Fruit fly (Drosophila melanogaster): ENCODE data around the gene Mco4.

The Mco4 gene

DNA sequence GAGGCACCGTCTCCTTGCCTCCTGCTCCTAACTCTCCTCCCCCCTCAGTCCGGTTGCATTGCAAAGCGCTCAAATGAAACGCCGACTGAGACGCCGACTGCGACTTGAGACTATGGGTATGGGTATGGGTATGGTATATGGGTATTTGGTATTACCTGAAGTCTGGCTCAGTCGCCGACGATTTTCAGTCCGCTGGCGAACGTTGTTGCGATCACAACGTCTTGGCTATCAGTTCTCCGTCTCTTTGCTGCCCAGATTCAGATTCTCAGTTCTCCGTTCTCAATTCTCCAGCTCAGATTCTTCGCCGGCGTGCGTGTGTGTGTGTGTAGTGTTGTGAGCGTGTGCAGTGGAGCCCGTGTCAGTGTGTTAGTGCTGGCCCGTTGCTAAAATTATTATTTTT lies 25.3 kb downstream of the Mco4 start, which contains the start of gene CG6398:
Gene CG6398, plus strand, starts transcription at position 185 of the 400 bp plus-strand sequence.
- TF ChIP-seq ttk (optimal IDR thresholded peaks at IDR 0.05), result no peak
- TF ChIP-seq insv (optimal IDR thresholded peaks at IDR 0.05), result no peak
- no peak for TF ChIP-seq Myc (optimal IDR thresholded peaks at IDR 0.05)
- no peak for TF ChIP-seq Sin3A (optimal IDR thresholded peaks at IDR 0.05)
- TF ChIP-seq h (optimal IDR thresholded peaks at IDR 0.05), result no peak
- TF ChIP-seq psq (optimal IDR thresholded peaks at IDR 0.05), result no peak

DNA sequence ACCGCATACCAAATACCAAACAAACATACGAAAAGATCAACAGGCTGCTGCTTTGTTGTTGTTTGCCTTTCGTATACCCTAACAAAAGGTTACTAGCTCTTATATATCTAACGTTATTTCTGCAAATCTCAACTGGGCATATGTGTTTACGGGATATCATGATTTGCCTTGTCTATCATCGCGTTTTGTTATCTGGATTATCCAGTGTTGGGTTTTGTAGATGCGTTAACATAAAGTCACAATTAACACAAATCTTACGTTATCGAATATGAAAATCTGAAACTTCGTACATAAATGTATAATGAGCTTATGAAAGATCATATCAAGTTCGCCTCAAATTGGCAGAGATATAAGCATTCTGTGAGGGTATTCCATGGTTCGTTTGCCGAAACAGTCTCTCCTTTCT lies 25.7 kb downstream of the Mco4 start:
- TF ChIP-seq Myc (optimal IDR thresholded peaks at IDR 0.05), result no peak
- no peak for TF ChIP-seq Sin3A (optimal IDR thresholded peaks at IDR 0.05)
- no peak for TF ChIP-seq ttk (optimal IDR thresholded peaks at IDR 0.05)
- TF ChIP-seq h (optimal IDR thresholded peaks at IDR 0.05), result no peak
- TF ChIP-seq psq (optimal IDR thresholded peaks at IDR 0.05), result no peak
- TF ChIP-seq insv (optimal IDR thresholded peaks at IDR 0.05), result no peak

DNA sequence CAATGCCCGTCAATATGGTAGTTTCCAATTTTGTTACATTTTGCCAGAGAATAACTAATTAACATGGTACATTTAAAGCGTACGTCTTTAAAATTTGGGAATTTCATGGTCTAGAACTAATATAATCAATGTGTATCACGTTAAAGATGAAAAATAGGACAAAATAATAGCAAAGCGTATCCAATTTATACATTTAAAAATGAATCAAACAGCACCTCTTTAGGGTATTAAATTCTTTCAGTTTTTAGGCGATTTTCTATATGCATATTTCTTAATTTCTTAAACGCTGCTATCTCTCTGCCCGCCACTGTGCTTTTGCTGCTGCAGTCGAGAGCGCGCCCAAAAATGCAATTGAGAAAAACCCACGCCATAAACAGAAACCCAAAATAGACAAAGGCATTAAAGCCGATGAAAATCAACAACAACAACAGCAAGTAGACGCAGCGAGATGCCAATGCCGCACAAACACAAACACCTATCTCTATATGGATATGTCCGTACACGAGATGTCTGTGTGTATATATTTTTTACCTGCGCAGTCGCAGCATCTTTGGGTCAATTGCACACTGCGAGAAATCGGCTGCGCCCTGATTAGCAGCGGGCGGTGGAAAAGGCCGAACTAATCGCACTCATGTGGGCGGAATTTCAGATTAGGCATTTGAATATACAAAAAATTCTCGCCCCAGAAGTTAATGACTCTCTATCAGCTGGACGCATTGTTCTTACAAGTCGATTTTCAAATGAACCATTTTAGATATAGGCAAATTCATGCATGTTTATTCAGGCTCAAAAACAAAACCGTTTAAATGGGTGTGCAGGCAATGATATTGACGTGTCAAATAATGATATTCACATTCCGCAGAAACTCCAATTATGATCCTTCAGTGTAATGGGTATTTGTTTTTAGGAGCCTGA lies 26.6 kb downstream of the Mco4 start:
- TF ChIP-seq Sin3A (optimal IDR thresholded peaks at IDR 0.05) (no peak), h (optimal IDR thresholded peaks at IDR 0.05) (no peak)

DNA sequence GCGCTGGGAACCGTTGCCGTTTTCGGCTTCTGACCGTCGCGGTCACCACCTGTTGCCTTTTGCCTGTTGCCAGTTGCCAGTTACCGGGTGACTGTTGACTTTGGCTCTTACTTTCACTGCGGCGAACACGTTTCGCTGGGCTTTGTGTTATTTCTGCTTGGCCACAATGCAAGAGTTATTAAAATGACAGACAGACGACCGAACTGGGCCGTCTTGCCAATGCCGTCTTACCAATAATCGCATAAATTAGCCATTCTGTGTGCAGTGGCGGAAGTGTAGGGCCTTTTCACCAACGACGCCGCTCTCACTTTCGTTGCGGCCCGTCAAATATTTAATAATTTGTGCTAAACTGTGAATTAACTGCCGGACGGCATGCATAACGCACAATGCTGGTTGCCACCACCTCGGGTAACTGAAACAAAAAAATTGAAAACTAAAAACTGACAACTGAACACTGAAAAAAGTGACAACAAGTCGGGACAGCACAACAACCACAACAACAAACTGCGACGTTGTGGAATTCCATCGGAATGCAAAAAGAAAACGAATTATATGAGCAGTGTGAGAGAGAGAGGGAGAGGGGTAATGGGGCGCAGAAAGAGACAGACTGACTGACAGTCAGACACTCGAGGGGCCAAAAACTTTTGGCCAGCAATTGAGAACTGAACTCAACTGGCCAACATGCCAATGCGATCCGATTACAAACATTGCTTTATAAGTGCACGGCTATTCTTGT lies 27.5 kb downstream of the Mco4 start:
- TF ChIP-seq ttk (optimal IDR thresholded peaks at IDR 0.05), result no peak
- TF ChIP-seq Myc (optimal IDR thresholded peaks at IDR 0.05), result no peak
- no peak for TF ChIP-seq insv (optimal IDR thresholded peaks at IDR 0.05)
- TF ChIP-seq h (optimal IDR thresholded peaks at IDR 0.05), result no peak
- no peak for TF ChIP-seq Sin3A (optimal IDR thresholded peaks at IDR 0.05)
- no peak for TF ChIP-seq psq (optimal IDR thresholded peaks at IDR 0.05)

dm6 chrX:17826807-17827703 lies 28.9 kb downstream of the Mco4 start, which contains the start of gene Socs16D:
Gene Socs16D, minus strand, starts transcription at chrX:17827564.
- no peak for TF ChIP-seq psq (optimal IDR thresholded peaks at IDR 0.05)
- peak; percentile 100 for TF ChIP-seq insv (optimal IDR thresholded peaks at IDR 0.05)

DNA sequence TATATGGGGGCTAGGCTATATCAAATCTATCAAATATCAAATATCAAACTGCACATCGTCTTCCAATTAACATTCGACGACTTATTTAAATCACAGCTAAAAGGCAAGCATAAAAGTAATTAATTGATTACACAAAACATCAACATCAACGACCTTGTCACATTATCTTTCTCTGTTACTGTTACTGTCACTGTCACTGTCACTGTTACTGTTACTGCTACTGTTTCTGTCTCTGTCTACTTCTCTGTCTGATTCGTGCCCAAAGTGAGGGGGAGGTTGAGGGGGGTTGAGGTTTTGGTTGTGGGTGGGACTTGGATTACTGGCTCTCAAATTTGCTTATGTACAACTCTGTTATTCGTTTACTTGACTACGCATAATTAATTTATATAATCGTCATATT lies 34.5 kb downstream of the Mco4 start:
- TF ChIP-seq psq (optimal IDR thresholded peaks at IDR 0.05) (no peak), Myc (optimal IDR thresholded peaks at IDR 0.05) (no peak), ttk (optimal IDR thresholded peaks at IDR 0.05) (no peak), h (optimal IDR thresholded peaks at IDR 0.05) (no peak), Sin3A (optimal IDR thresholded peaks at IDR 0.05) (no peak)

dm6 chrX:17820252-17820651 lies 35.7 kb downstream of the Mco4 start:
- TF ChIP-seq ttk (optimal IDR thresholded peaks at IDR 0.05), result no peak
- TF ChIP-seq Myc (optimal IDR thresholded peaks at IDR 0.05), result no peak

DNA sequence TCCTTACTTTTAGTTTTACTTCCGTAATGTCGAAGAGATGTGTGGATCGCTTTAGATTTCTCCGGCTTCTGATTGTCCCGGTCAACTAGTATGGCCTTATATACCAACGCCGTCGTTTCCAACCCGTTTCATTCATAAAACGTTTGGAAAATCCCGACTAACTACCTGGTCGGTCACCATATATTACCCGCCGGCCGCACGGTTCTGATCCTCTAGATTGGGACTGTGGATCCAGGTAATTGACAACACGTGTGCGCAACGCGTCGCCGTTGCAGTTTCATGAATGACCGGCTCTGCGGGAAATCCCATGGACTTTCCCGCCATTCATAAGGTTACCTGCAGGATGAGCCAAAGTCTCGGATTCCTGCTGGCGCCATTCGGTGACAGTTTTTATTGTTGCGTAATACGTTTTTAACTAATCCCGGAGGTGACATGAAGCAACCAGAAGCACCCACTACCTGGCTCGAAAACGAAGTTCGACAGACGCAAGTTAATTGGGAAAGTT lies 36.2 kb downstream of the Mco4 start, which contains the start of gene CG12986:
Gene CG12986, minus strand, starts transcription at position 51 of the 505 bp plus-strand sequence.
- TF ChIP-seq Sin3A (optimal IDR thresholded peaks at IDR 0.05) (no peak), psq (optimal IDR thresholded peaks at IDR 0.05) (no peak), ttk (optimal IDR thresholded peaks at IDR 0.05) (no peak), Myc (optimal IDR thresholded peaks at IDR 0.05) (no peak), h (optimal IDR thresholded peaks at IDR 0.05) (no peak), insv (optimal IDR thresholded peaks at IDR 0.05) (no peak)

DNA sequence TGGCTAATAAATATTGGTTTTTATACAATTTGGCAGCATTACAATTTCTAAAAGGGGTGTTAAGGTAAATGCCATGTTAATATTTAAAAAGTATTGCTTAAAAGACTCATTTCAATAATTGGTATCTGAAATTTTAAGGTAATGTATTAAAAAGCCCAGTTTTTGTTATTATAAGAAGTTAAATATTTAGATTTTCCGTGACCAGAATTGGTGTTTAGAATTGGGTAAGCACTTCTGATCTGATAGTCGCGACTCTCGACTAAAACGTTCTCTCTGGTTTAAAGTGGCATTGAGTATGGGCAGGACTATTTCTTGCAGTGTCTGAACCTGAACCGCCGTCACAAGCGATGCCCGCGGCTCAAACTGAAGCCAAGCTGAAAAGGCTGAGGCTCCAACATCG lies 39.5 kb downstream of the Mco4 start:
- TF ChIP-seq insv (optimal IDR thresholded peaks at IDR 0.05), result no peak
- no peak for TF ChIP-seq Sin3A (optimal IDR thresholded peaks at IDR 0.05)
- no peak for TF ChIP-seq h (optimal IDR thresholded peaks at IDR 0.05)
- no peak for TF ChIP-seq psq (optimal IDR thresholded peaks at IDR 0.05)
- no peak for TF ChIP-seq ttk (optimal IDR thresholded peaks at IDR 0.05)
- TF ChIP-seq Myc (optimal IDR thresholded peaks at IDR 0.05), result no peak

DNA sequence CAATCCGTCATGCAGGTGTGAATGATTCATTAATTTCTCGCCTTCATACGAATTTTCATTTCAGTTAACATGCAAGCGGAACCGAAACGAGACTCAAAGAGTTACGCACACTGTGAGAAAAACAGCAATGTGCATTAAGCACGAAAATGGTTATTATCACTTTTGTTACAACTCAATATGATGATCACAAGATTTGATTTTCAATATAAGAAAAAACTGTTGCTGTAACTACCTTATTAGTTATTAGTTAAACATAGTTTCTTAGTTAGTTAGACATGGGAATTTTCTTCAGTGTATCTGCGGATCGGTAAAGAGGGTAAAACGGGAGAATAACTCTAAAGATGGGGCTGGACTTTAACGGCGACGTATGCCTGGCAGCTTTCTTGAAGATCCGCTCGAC lies 41.1 kb downstream of the Mco4 start:
- no peak for TF ChIP-seq Myc (optimal IDR thresholded peaks at IDR 0.05)
- TF ChIP-seq psq (optimal IDR thresholded peaks at IDR 0.05), result no peak
- no peak for TF ChIP-seq ttk (optimal IDR thresholded peaks at IDR 0.05)
- TF ChIP-seq insv (optimal IDR thresholded peaks at IDR 0.05), result no peak
- no peak for TF ChIP-seq Sin3A (optimal IDR thresholded peaks at IDR 0.05)
- no peak for TF ChIP-seq h (optimal IDR thresholded peaks at IDR 0.05)

dm6 chrX:17812193-17812592 lies 43.7 kb downstream of the Mco4 start:
- TF ChIP-seq insv (optimal IDR thresholded peaks at IDR 0.05) (no peak), Sin3A (optimal IDR thresholded peaks at IDR 0.05) (no peak), Myc (optimal IDR thresholded peaks at IDR 0.05) (no peak), psq (optimal IDR thresholded peaks at IDR 0.05) (no peak), ttk (optimal IDR thresholded peaks at IDR 0.05) (no peak), h (optimal IDR thresholded peaks at IDR 0.05) (no peak)
